Worm (Caenorhabditis elegans) whole organism, L4 larva: ENCODE measurements around the gene ins-12.

Source experiments
- aly-2 ChIP-seq: sonication (generic microtip); optimal IDR thresholded peaks from 2 replicates; lab custom pipeline; 2018; ENCODE audit warnings: missing biosample characterization, missing genetic modification characterization
- ama-1 ChIP-seq: fragments of 150-350 bp; optimal IDR thresholded peaks from 2 replicates; lab custom pipeline; 2014; ENCODE audit warnings: inconsistent platforms, mixed read lengths
- cey-2 ChIP-seq: sonication (generic microtip); optimal IDR thresholded peaks from 3 replicates; lab custom pipeline; 2017; ENCODE audit warnings: missing genetic modification characterization, mild to moderate bottlenecking, missing compliant biosample characterization, antibody characterized with exemption, borderline replicate concordance; ENCODE audit not compliant: insufficient read depth
- hmg-1.1 ChIP-seq: fragments of 200-800 bp; sonication (Bioruptor generic); IDR thresholded peaks from 2 replicates; pipeline ENCODE4 v1.3.6; 2022; ENCODE audit warnings: missing genetic modification reagents, missing genetic modification characterization, missing compliant biosample characterization
- mdl-1 ChIP-seq, 2 experiments: fragments of 150-350 bp in 1 of 2; sonication (generic microtip) in 1 of 2; optimal IDR thresholded peaks; 2 replicates each; lab custom pipeline; 2014 to 2017; ENCODE audit warnings: missing biosample characterization in 2 of 2, missing genetic modification characterization in 2 of 2
- mep-1 ChIP-seq: fragments of 150-350 bp; sonication (generic microtip); optimal IDR thresholded peaks from 3 replicates; lab custom pipeline; 2014; ENCODE audit warnings: missing biosample characterization, missing genetic modification characterization
- nhr-10 ChIP-seq: fragments of 150-350 bp; optimal IDR thresholded peaks from 2 replicates; lab custom pipeline; 2014; ENCODE audit warnings: missing biosample characterization, missing genetic modification characterization
- nhr-11 ChIP-seq: fragments of 150-350 bp; optimal IDR thresholded peaks from 2 replicates; lab custom pipeline; 2014; ENCODE audit warnings: missing biosample characterization, missing genetic modification characterization
- nhr-237 ChIP-seq: sonication (generic microtip); optimal IDR thresholded peaks from 2 replicates; lab custom pipeline; 2017; ENCODE audit warnings: missing biosample characterization, missing genetic modification characterization
- skn-1 ChIP-seq: fragments of 150-350 bp; optimal IDR thresholded peaks from 2 replicates; lab custom pipeline; 2014; ENCODE audit warnings: missing biosample characterization, missing genetic modification characterization
- snpc-4 ChIP-seq: fragments of 150-350 bp; optimal IDR thresholded peaks from 2 replicates; lab custom pipeline; 2014; ENCODE audit warnings: missing biosample characterization, missing genetic modification characterization
- unc-62 ChIP-seq, 3 experiments: fragments of 150-350 bp in 1 of 3; sonication (generic microtip); optimal IDR thresholded peaks in 2 of 3; peaks in 1 of 3; 1 replicate in 1 of 3; 2 replicates in 2 of 3; lab custom pipeline; 2014 to 2017; ENCODE audit warnings: missing biosample characterization in 3 of 3, missing genetic modification characterization in 3 of 3, missing genetic modification reagents in 3 of 3, missing genotype in 1 of 3

- TF ChIP-seq skn-1 (tag; lab: Kevin White, UChicago), result no peak
- TF ChIP-seq hmg-1.1 (GFP tag; lab: Robert Waterston, UW), result no peak
- TF ChIP-seq cey-2 (tag; lab: Kevin White, UChicago), result no peak
- no peak for TF ChIP-seq aly-2 (tag; lab: Kevin White, UChicago)
- TF ChIP-seq ama-1 (lab: Kevin White, UChicago), result no peak
- no peak for TF ChIP-seq snpc-4 (tag; lab: Kevin White, UChicago)
- no peak for TF ChIP-seq nhr-237 (tag; lab: Kevin White, UChicago)
- TF ChIP-seq nhr-11 (tag; lab: Kevin White, UChicago), result no peak
- no peak for TF ChIP-seq mep-1 (tag; lab: Kevin White, UChicago)
- no peak for TF ChIP-seq nhr-10 (tag; lab: Kevin White, UChicago)
- TF ChIP-seq unc-62 (GFP tag; optimal IDR thresholded peaks at IDR 0.05 in 1 of 2; lab: Kevin White, UChicago), result no peak
- TF ChIP-seq unc-62 (tag; optimal IDR thresholded peaks at IDR 0.05; lab: Kevin White, UChicago), result no peak
- TF ChIP-seq mdl-1 (tag; optimal IDR thresholded peaks at IDR 0.05; lab: Kevin White, UChicago), result no peak
Observed at ce11 chrII:5604441-5604840, 50.0 kb downstream of the ins-12 start.
